Worm (Caenorhabditis elegans): Measurements from ENCODE around the gene F52H3.6.

The F52H3.6 gene

DNA sequence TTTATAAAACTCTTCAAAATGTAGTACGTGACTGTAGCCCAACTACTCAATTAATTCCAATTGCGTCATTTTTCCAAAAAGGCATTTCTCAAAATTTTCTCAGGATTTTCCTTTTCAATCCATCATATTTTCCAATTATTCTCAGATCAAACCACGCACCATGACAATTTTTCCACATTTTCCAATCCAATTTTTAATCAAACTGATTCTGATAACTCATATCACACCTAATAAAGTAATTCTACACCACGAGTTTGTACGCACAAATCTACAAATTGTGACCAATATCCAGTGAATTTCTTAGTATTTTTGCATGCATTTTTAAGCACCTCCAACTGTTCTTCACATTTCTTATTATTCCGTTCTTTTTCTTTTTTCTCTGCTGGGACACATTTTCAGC, 23.3 kb upstream of the F52H3.6 start:
- TF ChIP-seq lin-13 (GFP tag; optimal IDR thresholded peaks at IDR 0.05): no peak
- no peak for TF ChIP-seq ceh-82 (tag; optimal IDR thresholded peaks at IDR 0.05)
- TF ChIP-seq nhr-11 (tag; optimal IDR thresholded peaks at IDR 0.05): peak; percentile 47
- TF ChIP-seq aha-1 (tag): peak; percentile 77
- TF ChIP-seq ceh-62 (tag; optimal IDR thresholded peaks at IDR 0.05): no peak

- TF ChIP-seq aha-1 (tag) (no peak), ceh-44 (GFP tag; IDR thresholded peaks at IDR 0.05) (no peak), arid-1 (GFP tag; conservative IDR thresholded peaks at IDR 0.05) (no peak), zip-2 (tag; optimal IDR thresholded peaks at IDR 0.05) (no peak), Y48G9A.11 (GFP tag; IDR thresholded peaks at IDR 0.05) (no peak), nhr-237 (tag; optimal IDR thresholded peaks at IDR 0.05) (no peak), nhr-76 (tag; optimal IDR thresholded peaks at IDR 0.05) (no peak), F37D6.2 (tag; optimal IDR thresholded peaks at IDR 0.05) (no peak), T26A8.4 (GFP tag; IDR thresholded peaks at IDR 0.05) (no peak), lir-3 (tag; optimal IDR thresholded peaks at IDR 0.05) (no peak), nhr-10 (tag; optimal IDR thresholded peaks at IDR 0.05) (no peak), daf-8 (GFP tag; IDR thresholded peaks at IDR 0.05) (no peak), unc-62 (GFP tag; optimal IDR thresholded peaks at IDR 0.05 in 1 of 2) (no peak), unc-62 (tag; optimal IDR thresholded peaks at IDR 0.05) (no peak), duxl-1 (tag; optimal IDR thresholded peaks at IDR 0.05; ENCODE audit: poor library complexity) (no peak), ama-1 (optimal IDR thresholded peaks at IDR 0.05) (no peak), saeg-2 (GFP tag; IDR thresholded peaks at IDR 0.05) (no peak), lin-38 (GFP tag; IDR thresholded peaks at IDR 0.05) (no peak), daf-19 (GFP tag; conservative IDR thresholded peaks at IDR 0.05) (no peak), ceh-20 (GFP tag; IDR thresholded peaks at IDR 0.05) (no peak)
Observed at ce11 chrII:10048568-10048967, 20.3 kb upstream of the F52H3.6 start, which contains the start of gene flp-4. flp-4 (plus strand) TSS chrII:10048868.

- TF ChIP-seq nhr-6 (tag; optimal IDR thresholded peaks at IDR 0.05): no peak
- TF ChIP-seq ceh-20 (GFP tag; IDR thresholded peaks at IDR 0.05): no peak
- TF ChIP-seq nhr-77 (tag; optimal IDR thresholded peaks at IDR 0.05): no peak
- no peak for TF ChIP-seq F26F4.8 (GFP tag; conservative IDR thresholded peaks at IDR 0.05)
- TF ChIP-seq hlh-11 (tag; optimal IDR thresholded peaks at IDR 0.05): no peak
- no peak for TF ChIP-seq hif-1 (tag; optimal IDR thresholded peaks at IDR 0.05)
- no peak for TF ChIP-seq aly-2 (tag; optimal IDR thresholded peaks at IDR 0.05)
- TF ChIP-seq tag-97 (GFP tag; IDR thresholded peaks at IDR 0.05): no peak
- TF ChIP-seq F10B5.3 (tag; optimal IDR thresholded peaks at IDR 0.05): no peak
- no peak for TF ChIP-seq ceh-28 (tag; optimal IDR thresholded peaks at IDR 0.05)
- TF ChIP-seq spr-1 (tag; optimal IDR thresholded peaks at IDR 0.05): no peak
- no peak for TF ChIP-seq egl-43 (GFP tag; IDR thresholded peaks at IDR 0.05)
- no peak for TF ChIP-seq gei-8 (GFP tag; optimal IDR thresholded peaks at IDR 0.05)
- TF ChIP-seq lin-1 (GFP tag; IDR thresholded peaks at IDR 0.05): no peak
- TF ChIP-seq T26A8.4 (GFP tag; IDR thresholded peaks at IDR 0.05): no peak
Observed at ce11 chrII:10045670-10046069, 17.4 kb upstream of the F52H3.6 start.

- TF ChIP-seq nhr-111 (GFP tag; optimal IDR thresholded peaks at IDR 0.05): no peak
- peak; percentile 54 for TF ChIP-seq dpl-1 (GFP tag; optimal IDR thresholded peaks at IDR 0.05)
- no peak for TF ChIP-seq ceh-62 (tag; optimal IDR thresholded peaks at IDR 0.05)
- peak; percentile 72 for TF ChIP-seq hlh-30 (tag; optimal IDR thresholded peaks at IDR 0.05; ENCODE audit: insufficient read depth)
- no peak for TF ChIP-seq F37D6.2 (tag; optimal IDR thresholded peaks at IDR 0.05)
- no peak for TF ChIP-seq pha-4 (GFP tag; IDR thresholded peaks at IDR 0.05)
- peak; percentile 68 for TF ChIP-seq pha-4 (tag; optimal IDR thresholded peaks at IDR 0.05)
- peak; percentile 19 for TF ChIP-seq T20F7.1 (GFP tag; optimal IDR thresholded peaks at IDR 0.05)
- TF ChIP-seq ztf-7 (tag; optimal IDR thresholded peaks at IDR 0.05): peak; percentile 13
- no peak for TF ChIP-seq set-16 (GFP tag; IDR thresholded peaks at IDR 0.05)
- TF ChIP-seq nhr-77 (tag; optimal IDR thresholded peaks at IDR 0.05): no peak
- peak; percentile 14 for TF ChIP-seq rbr-2 (tag; optimal IDR thresholded peaks at IDR 0.05)
- no peak for TF ChIP-seq mxl-3 (GFP tag; optimal IDR thresholded peaks at IDR 0.05)
- TF ChIP-seq hif-1 (tag; optimal IDR thresholded peaks at IDR 0.05): peak in 1 of 2 experiments; percentile 33
- TF ChIP-seq aha-1 (tag): peak; percentile 91
- peak; percentile 58 for TF ChIP-seq dve-1 (tag; optimal IDR thresholded peaks at IDR 0.05; ENCODE audit: insufficient read depth)
- TF ChIP-seq hmg-1.1 (GFP tag; IDR thresholded peaks at IDR 0.05): 0 out of 2 replicates have a peak, but pooled peaks have one; percentile 20
- no peak for TF ChIP-seq ceh-32 (tag; optimal IDR thresholded peaks at IDR 0.05; ENCODE audit: poor library complexity)
Observed at ce11 chrII:10044961-10045360, 16.7 kb upstream of the F52H3.6 start, which contains the start of the genes F52H3.11 and bath-38. F52H3.11 (minus strand) TSS chrII:10045163. bath-38 (minus strand) TSS chrII:10045270.
